Fruit fly (Drosophila melanogaster) whole organism, embryonic: ENCODE results near the gene Nos.

Experiments used
- Ada2b ChIP-seq: fragments of 200-800 bp; sonication (Bioruptor generic); IDR thresholded peaks from 2 replicates; pipeline ENCODE4 v1.3.6; 2022; ENCODE audit warnings: missing biosample characterization, missing genetic modification characterization
- Atf3 ChIP-seq: fragments of 200-800 bp; sonication (Bioruptor generic); optimal IDR thresholded peaks from 3 replicates; lab custom pipeline; 2016; ENCODE audit warnings: missing biosample characterization, missing genetic modification characterization
- B-H1 ChIP-seq: fragments of 200-800 bp; sonication (Bioruptor generic); IDR thresholded peaks from 3 replicates; pipeline ENCODE4 v1.3.6; 2022; ENCODE audit warnings: missing biosample characterization, missing genetic modification characterization
- CG10366 ChIP-seq: fragments of 200-800 bp; sonication (Bioruptor generic); IDR thresholded peaks from 2 replicates; pipeline ENCODE4 v1.3.6; 2022; ENCODE audit warnings: missing biosample characterization, missing genetic modification characterization
- CG10543 ChIP-seq: fragments of 200-800 bp; sonication (Bioruptor generic); optimal IDR thresholded peaks from 3 replicates; lab custom pipeline; 2017; ENCODE audit warnings: missing biosample characterization, mild to moderate bottlenecking, missing genetic modification characterization, moderate library complexity
- CG11247 ChIP-seq: fragments of 200-800 bp; sonication (Bioruptor generic); IDR thresholded peaks from 2 replicates; pipeline ENCODE4 v1.3.6; 2022; ENCODE audit warnings: missing biosample characterization, missing genetic modification characterization
- CG12104 ChIP-seq: fragments of 200-800 bp; sonication (Bioruptor generic); optimal IDR thresholded peaks from 3 replicates; lab custom pipeline; 2016; ENCODE audit warnings: missing biosample characterization, missing genetic modification characterization
- CG12155 ChIP-seq: fragments of 200-800 bp; sonication (Bioruptor generic); optimal IDR thresholded peaks from 3 replicates; lab custom pipeline; 2016; ENCODE audit warnings: missing biosample characterization, missing genetic modification characterization
- CG12236 ChIP-seq: fragments of 200-800 bp; sonication (Bioruptor generic); optimal IDR thresholded peaks from 2 replicates; lab custom pipeline; 2016; ENCODE audit warnings: missing biosample characterization, missing genetic modification characterization
- CG12659 ChIP-seq: fragments of 200-800 bp; sonication (Bioruptor generic); optimal IDR thresholded peaks from 3 replicates; lab custom pipeline; 2017; ENCODE audit warnings: mild to moderate bottlenecking, missing biosample characterization, missing genetic modification reagents, missing genetic modification characterization
- CG14860 ChIP-seq: fragments of 200-800 bp; sonication (Bioruptor generic); IDR thresholded peaks from 3 replicates; pipeline ENCODE4 v1.3.6; 2022; ENCODE audit warnings: missing biosample characterization, missing genetic modification characterization; ENCODE audit not compliant: partially characterized antibody
- CG15269 ChIP-seq: fragments of 200-800 bp; sonication (Bioruptor generic); optimal IDR thresholded peaks from 2 replicates; lab custom pipeline; 2018; ENCODE audit warnings: missing biosample characterization, mild to moderate bottlenecking, missing genetic modification characterization, moderate library complexity
- CG15514 ChIP-seq: fragments of 200-800 bp; sonication (Bioruptor generic); optimal IDR thresholded peaks from 3 replicates; lab custom pipeline; 2017; ENCODE audit warnings: missing biosample characterization, missing genetic modification characterization, mild to moderate bottlenecking, moderate library complexity, missing genetic modification reagents
- CG17359 ChIP-seq: fragments of 200-800 bp; sonication (Bioruptor generic); optimal IDR thresholded peaks from 3 replicates; lab custom pipeline; 2018; ENCODE audit warnings: missing biosample characterization, mild to moderate bottlenecking, missing genetic modification characterization, moderate library complexity
- CG1792 ChIP-seq: fragments of 200-800 bp; sonication (Bioruptor generic); optimal IDR thresholded peaks from 2 replicates; lab custom pipeline; 2016; ENCODE audit warnings: missing biosample characterization, missing genetic modification characterization
- CG18262 ChIP-seq: fragments of 200-800 bp; optimal IDR thresholded peaks from 3 replicates; lab custom pipeline; 2019; ENCODE audit warnings: missing biosample characterization, mild to moderate bottlenecking, missing genetic modification characterization, moderate library complexity
- CG8290 ChIP-seq, 3 experiments: fragments of 200-800 bp; sonication (Bioruptor generic); optimal IDR thresholded peaks; 2 replicates each; lab custom pipeline; 2016 to 2019; ENCODE audit warnings: missing biosample characterization in 3 of 3, missing genetic modification characterization in 3 of 3, mild to moderate bottlenecking in 2 of 3, moderate library complexity in 1 of 3
- CG9817 ChIP-seq: fragments of 200-800 bp; sonication (Bioruptor generic); optimal IDR thresholded peaks from 2 replicates; lab custom pipeline; 2018; ENCODE audit warnings: missing biosample characterization, mild to moderate bottlenecking, missing genetic modification characterization, moderate library complexity
- Drgx ChIP-seq: fragments of 200-800 bp; sonication (Bioruptor generic); IDR thresholded peaks from 2 replicates; pipeline ENCODE4 v1.3.6; 2022; ENCODE audit warnings: missing biosample characterization, missing genetic modification characterization
- HLHmδ ChIP-seq: fragments of 200-800 bp; sonication (Bioruptor generic); optimal IDR thresholded peaks from 2 replicates; lab custom pipeline; 2018; ENCODE audit warnings: missing biosample characterization, mild to moderate bottlenecking, missing genetic modification characterization, moderate library complexity
- Nf-YA ChIP-seq: fragments of 200-800 bp; sonication (Bioruptor generic); IDR thresholded peaks from 2 replicates; pipeline ENCODE4 v1.3.6; 2022; ENCODE audit warnings: missing biosample characterization, missing genetic modification characterization
- Nf-YC ChIP-seq: fragments of 200-800 bp; optimal IDR thresholded peaks from 3 replicates; lab custom pipeline; 2019; ENCODE audit warnings: missing biosample characterization, mild to moderate bottlenecking, missing genetic modification characterization, moderate library complexity
- NfI ChIP-seq: fragments of 200-800 bp; sonication (Bioruptor generic); optimal IDR thresholded peaks from 3 replicates; lab custom pipeline; 2018; ENCODE audit warnings: missing biosample characterization, mild to moderate bottlenecking, missing genetic modification characterization, moderate library complexity
- Opbp ChIP-seq: fragments of 200-800 bp; sonication (Bioruptor generic); IDR thresholded peaks from 3 replicates; pipeline ENCODE4 v1.3.6; 2022; ENCODE audit warnings: missing biosample characterization, missing genetic modification characterization; ENCODE audit not compliant: partially characterized antibody
- Spps ChIP-seq: fragments of 200-800 bp; sonication (Bioruptor generic); optimal IDR thresholded peaks from 2 replicates; lab custom pipeline; 2018; ENCODE audit warnings: missing biosample characterization, mild to moderate bottlenecking, missing genetic modification characterization
- Taf1 ChIP-seq: fragments of 200-800 bp; sonication (Bioruptor generic); IDR thresholded peaks from 2 replicates; pipeline ENCODE4 v1.3.6; 2022; ENCODE audit warnings: missing biosample characterization, missing genetic modification characterization
- Xbp1 ChIP-seq: fragments of 200-800 bp; sonication (Bioruptor generic); optimal IDR thresholded peaks from 3 replicates; lab custom pipeline; 2016; ENCODE audit warnings: missing biosample characterization, mild to moderate bottlenecking, missing genetic modification characterization
- YL-1 ChIP-seq: fragments of 200-800 bp; sonication (Bioruptor generic); optimal IDR thresholded peaks from 3 replicates; lab custom pipeline; 2017; ENCODE audit warnings: missing biosample characterization, mild to moderate bottlenecking, missing genetic modification characterization
- amos ChIP-seq: fragments of 200-800 bp; sonication (Bioruptor generic); IDR thresholded peaks from 2 replicates; pipeline ENCODE4 v1.3.6; 2022; ENCODE audit warnings: missing biosample characterization, missing genetic modification characterization; ENCODE audit not compliant: partially characterized antibody
- ap ChIP-seq: fragments of 200-800 bp; sonication (Bioruptor generic); IDR thresholded peaks from 2 replicates; pipeline ENCODE4 v1.3.6; 2022; ENCODE audit warnings: missing biosample characterization, missing genetic modification characterization
- bowl ChIP-seq: fragments of 200-800 bp; sonication (Bioruptor generic); IDR thresholded peaks from 2 replicates; pipeline ENCODE4 v1.3.6; 2022; ENCODE audit warnings: missing biosample characterization, missing genetic modification characterization
- chn ChIP-seq: fragments of 200-800 bp; sonication (Bioruptor generic); optimal IDR thresholded peaks from 2 replicates; lab custom pipeline; 2016; ENCODE audit warnings: missing biosample characterization, missing genetic modification characterization
- dan ChIP-seq: fragments of 200-800 bp; sonication (Bioruptor generic); IDR thresholded peaks from 2 replicates; pipeline ENCODE4 v1.3.6; 2022; ENCODE audit warnings: missing biosample characterization, missing genetic modification characterization
- dmrt99B ChIP-seq: fragments of 200-800 bp; sonication (Bioruptor generic); optimal IDR thresholded peaks from 2 replicates; lab custom pipeline; 2018; ENCODE audit warnings: missing biosample characterization, mild to moderate bottlenecking, missing genetic modification characterization, moderate library complexity
- gcm ChIP-seq: fragments of 200-800 bp; sonication (Bioruptor generic); optimal IDR thresholded peaks from 2 replicates; lab custom pipeline; 2019; ENCODE audit warnings: missing biosample characterization, mild to moderate bottlenecking, missing genetic modification characterization, moderate library complexity
- ind ChIP-seq: fragments of 200-800 bp; sonication (Bioruptor generic); optimal IDR thresholded peaks from 3 replicates; lab custom pipeline; 2016; ENCODE audit warnings: missing biosample characterization, missing genetic modification characterization
- insv ChIP-seq, 2 experiments: fragments of 200-800 bp; sonication (Bioruptor generic); optimal IDR thresholded peaks; 3 replicates each; lab custom pipeline; 2016 to 2018; ENCODE audit warnings: missing biosample characterization in 2 of 2, missing genetic modification characterization in 2 of 2
- jumu ChIP-seq: fragments of 200-800 bp; sonication (Bioruptor generic); optimal IDR thresholded peaks from 3 replicates; lab custom pipeline; 2016; ENCODE audit warnings: missing biosample characterization, missing genetic modification characterization
- kah ChIP-seq: fragments of 200-800 bp; sonication (Bioruptor generic); optimal IDR thresholded peaks from 2 replicates; lab custom pipeline; 2018; ENCODE audit warnings: missing biosample characterization, mild to moderate bottlenecking, missing genetic modification characterization
- nerfin-2 ChIP-seq: fragments of 200-800 bp; sonication (Bioruptor generic); IDR thresholded peaks from 2 replicates; pipeline ENCODE4 v1.3.6; 2022; ENCODE audit warnings: missing biosample characterization, missing genetic modification characterization; ENCODE audit not compliant: partially characterized antibody
- pita ChIP-seq: fragments of 200-800 bp; sonication (Bioruptor generic); optimal IDR thresholded peaks from 2 replicates; lab custom pipeline; 2017; ENCODE audit warnings: missing biosample characterization, mild to moderate bottlenecking, missing genetic modification characterization
- pros ChIP-seq: fragments of 200-800 bp; sonication (Bioruptor generic); optimal IDR thresholded peaks from 3 replicates; lab custom pipeline; 2019; ENCODE audit warnings: missing biosample characterization, mild to moderate bottlenecking, missing genetic modification characterization, moderate library complexity
- sens-2 ChIP-seq: fragments of 200-800 bp; sonication (Bioruptor generic); IDR thresholded peaks from 2 replicates; pipeline ENCODE4 v1.3.6; 2022; ENCODE audit warnings: missing biosample characterization, missing genetic modification characterization
- sisA ChIP-seq: fragments of 200-800 bp; sonication (Bioruptor generic); IDR thresholded peaks from 2 replicates; pipeline ENCODE4 v1.3.6; 2022; ENCODE audit warnings: missing biosample characterization, missing genetic modification characterization
- sob ChIP-seq: fragments of 200-800 bp; sonication (Bioruptor generic); IDR thresholded peaks from 2 replicates; pipeline ENCODE4 v1.3.6; 2022; ENCODE audit warnings: missing biosample characterization, missing genetic modification characterization
- sr ChIP-seq: fragments of 200-800 bp; sonication (Bioruptor generic); IDR thresholded peaks from 3 replicates; pipeline ENCODE4 v1.3.6; 2022; ENCODE audit warnings: missing biosample characterization, missing genetic modification characterization
- stc ChIP-seq: fragments of 200-800 bp; sonication (Bioruptor generic); IDR thresholded peaks from 2 replicates; pipeline ENCODE4 v1.3.6; 2022; ENCODE audit warnings: missing biosample characterization, missing genetic modification characterization
- tup ChIP-seq: fragments of 200-800 bp; sonication (Bioruptor generic); optimal IDR thresholded peaks from 2 replicates; lab custom pipeline; 2016; ENCODE audit warnings: missing biosample characterization, mild to moderate bottlenecking, missing genetic modification characterization, moderate library complexity
- vnd ChIP-seq: fragments of 200-800 bp; sonication (Bioruptor generic); IDR thresholded peaks from 3 replicates; pipeline ENCODE4 v1.3.6; 2022; ENCODE audit warnings: missing biosample characterization, missing genetic modification characterization; ENCODE audit not compliant: partially characterized antibody

The Nos gene

DNA sequence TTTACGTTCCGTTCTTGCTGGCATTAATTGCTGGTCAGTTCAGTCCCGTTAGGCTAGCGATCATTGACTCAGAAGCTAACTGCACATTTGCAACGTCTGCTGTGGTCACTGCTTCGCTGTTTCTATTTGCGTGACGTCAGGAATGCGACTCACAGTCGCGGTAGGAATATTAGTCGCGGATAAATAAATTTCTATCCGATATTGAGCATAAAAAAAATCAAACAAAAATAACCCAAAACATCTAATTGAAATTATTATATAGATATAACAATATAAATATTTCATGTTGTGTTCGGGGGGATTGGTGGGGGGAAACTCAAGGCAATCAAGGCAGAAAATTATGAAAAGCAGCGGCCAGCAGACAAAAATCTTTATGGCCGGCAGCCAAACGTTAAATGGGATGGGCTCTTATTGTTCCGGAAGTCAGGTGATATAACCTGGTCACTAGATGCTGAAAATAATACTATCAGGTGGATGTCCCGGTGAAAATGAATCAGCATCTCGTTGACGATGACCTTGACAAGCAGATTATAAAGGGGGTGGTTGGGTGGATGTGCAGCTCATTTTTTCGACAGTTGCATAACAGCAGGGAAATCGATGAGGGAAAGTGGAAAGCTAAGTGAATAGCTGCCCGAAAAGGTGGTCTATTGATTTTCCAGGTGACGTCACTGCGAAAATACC, 12.3 kb upstream of the Nos start, which contains the start of gene SmydA-3 (continued):
- TF ChIP-seq CG8290 (GFP tag; optimal IDR thresholded peaks at IDR 0.05; lab: Kevin White, UChicago) (no peak), CG8290 (tag; optimal IDR thresholded peaks at IDR 0.05; lab: Kevin White, UChicago) (no peak), pita (no peak), dmrt99B (no peak), CG15269 (tag; lab: Kevin White, UChicago) (no peak), Atf3 (GFP tag; lab: Kevin White, UChicago) (no peak), kah (no peak), NfI (no peak), insv (GFP tag; optimal IDR thresholded peaks at IDR 0.05; lab: Kevin White, UChicago) (no peak), Drgx (GFP tag; lab: Robert Waterston, UW) (peak; percentile 79), CG15514 (GFP tag; lab: Kevin White, UChicago) (peak; percentile 14), vnd (GFP tag; lab: Robert Waterston, UW) (no peak), nerfin-2 (GFP tag; lab: Robert Waterston, UW) (no peak), sens-2 (GFP tag; lab: Robert Waterston, UW) (no peak), sr (GFP tag; lab: Robert Waterston, UW) (no peak), HLHmδ (GFP tag; lab: Kevin White, UChicago) (no peak), B-H1 (GFP tag; lab: Robert Waterston, UW) (no peak; the same call in 2 of the 3 replicates), CG11247 (GFP tag; lab: Robert Waterston, UW) (no peak), jumu (GFP tag; lab: Kevin White, UChicago) (no peak), ap (GFP tag; lab: Robert Waterston, UW) (0 out of 2 replicates have a peak, but pooled peaks have one; percentile 27), CG12659 (GFP tag; lab: Kevin White, UChicago) (peak; percentile 32), stc (GFP tag; lab: Robert Waterston, UW) (peak; percentile 44; the same call in 1 of the 2 replicates), CG12155 (GFP tag; lab: Kevin White, UChicago) (peak; percentile 19), Nf-YC (tag; lab: Kevin White, UChicago) (no peak), CG12104 (GFP tag; lab: Kevin White, UChicago) (peak; percentile 5), pros (GFP tag; lab: Kevin White, UChicago) (no peak), amos (GFP tag; lab: Robert Waterston, UW) (no peak), CG10543 (GFP tag; lab: Kevin White, UChicago) (peak; percentile 25), Opbp (GFP tag; lab: Robert Waterston, UW) (no peak), Ada2b (GFP tag; lab: Robert Waterston, UW) (0 out of 2 replicates have a peak, but pooled peaks have one; percentile 11), dan (GFP tag; lab: Robert Waterston, UW) (no peak), CG10366 (GFP tag; lab: Robert Waterston, UW) (no peak; the same call in 1 of the 2 replicates), tup (GFP tag; lab: Kevin White, UChicago) (no peak), CG12236 (no peak), Nf-YA (GFP tag; lab: Robert Waterston, UW) (no peak), gcm (no peak), CG18262 (tag; lab: Kevin White, UChicago) (peak; percentile 34), ind (peak; percentile 11), chn (GFP tag; lab: Kevin White, UChicago) (no peak), YL-1 (GFP tag; lab: Kevin White, UChicago) (no peak), Xbp1 (GFP tag; lab: Kevin White, UChicago) (peak; percentile 23), Spps (no peak), CG9817 (tag; lab: Kevin White, UChicago) (no peak), Taf1 (GFP tag; lab: Robert Waterston, UW) (no peak), CG1792 (GFP tag; lab: Kevin White, UChicago) (no peak), bowl (no peak), CG14860 (GFP tag; lab: Robert Waterston, UW) (no peak), sisA (GFP tag; lab: Robert Waterston, UW) (no peak), sob (GFP tag; lab: Robert Waterston, UW) (0 out of 2 replicates have a peak, but pooled peaks have one; percentile 27), CG17359 (tag; lab: Kevin White, UChicago) (peak; percentile 49)
